Worm (Caenorhabditis elegans) whole organism, mixed stage, embryonic: ENCODE data around the gene clec-173.

Experiments used
- ces-1 ChIP-seq: fragments of 150-350 bp; optimal IDR thresholded peaks from 2 replicates; lab custom pipeline; 2014; ENCODE audit warnings: missing biosample characterization, missing genetic modification reagents, missing genetic modification characterization
- elt-3 ChIP-seq: fragments of 150-350 bp; optimal IDR thresholded peaks from 2 replicates; lab custom pipeline; 2014; ENCODE audit warnings: missing biosample characterization, missing genetic modification characterization
- lin-13 ChIP-seq: fragments of 150-350 bp; optimal IDR thresholded peaks from 2 replicates; lab custom pipeline; 2014; ENCODE audit warnings: missing biosample characterization, missing genetic modification characterization
- mab-5 ChIP-seq: fragments of 150-350 bp; optimal IDR thresholded peaks from 2 replicates; lab custom pipeline; 2014; ENCODE audit warnings: missing biosample characterization, missing genetic modification characterization
- mep-1 ChIP-seq: fragments of 150-350 bp; optimal IDR thresholded peaks from 2 replicates; lab custom pipeline; 2017; ENCODE audit warnings: missing biosample characterization, missing genetic modification reagents, missing genetic modification characterization, inconsistent platforms
- nhr-237 ChIP-seq: fragments of 150-350 bp; optimal IDR thresholded peaks from 2 replicates; lab custom pipeline; 2014; ENCODE audit warnings: missing biosample characterization, missing genetic modification characterization
- nhr-28 ChIP-seq: fragments of 150-350 bp; optimal IDR thresholded peaks from 2 replicates; lab custom pipeline; 2014; ENCODE audit warnings: missing biosample characterization, missing genetic modification characterization
- snpc-4 ChIP-seq: fragments of 150-350 bp; optimal IDR thresholded peaks from 2 replicates; lab custom pipeline; 2014; ENCODE audit warnings: missing biosample characterization, missing genetic modification characterization
- sptf-1 ChIP-seq: sonication (generic microtip); optimal IDR thresholded peaks from 2 replicates; lab custom pipeline; 2017; ENCODE audit warnings: mild to moderate bottlenecking, missing genetic modification characterization, moderate library complexity, missing compliant biosample characterization
- unc-39 ChIP-seq: fragments of 150-350 bp; optimal IDR thresholded peaks from 2 replicates; lab custom pipeline; 2014; ENCODE audit warnings: missing biosample characterization, missing genetic modification characterization
- unc-62 ChIP-seq: fragments of 150-350 bp; optimal IDR thresholded peaks from 2 replicates; lab custom pipeline; 2014; ENCODE audit warnings: missing biosample characterization, missing genetic modification reagents, missing genetic modification characterization
- ztf-11 ChIP-seq: fragments of 150-350 bp; optimal IDR thresholded peaks from 2 replicates; lab custom pipeline; 2014; ENCODE audit warnings: missing biosample characterization, missing genetic modification characterization

DNA sequence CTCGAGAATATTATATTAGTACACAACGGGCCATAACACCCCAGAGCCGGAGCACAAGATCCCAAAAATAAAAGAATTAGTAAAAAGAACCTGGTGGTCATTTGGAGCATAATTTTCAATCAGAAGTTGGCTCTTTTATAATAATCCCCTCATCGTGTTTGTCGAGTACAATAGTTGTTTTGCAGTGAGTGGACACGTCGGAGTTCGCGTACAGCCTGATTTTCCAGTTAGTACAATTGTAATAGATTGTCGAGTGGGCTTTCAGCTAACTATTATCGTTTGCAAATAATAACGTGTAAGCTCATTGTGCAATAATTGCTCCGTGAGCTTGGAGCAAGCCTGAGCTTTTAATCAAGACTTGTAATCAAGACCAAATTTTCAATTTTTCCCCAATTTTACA lies 40.0 kb upstream of the clec-173 start, which contains the start of gene W08E12.9:
- TF ChIP-seq unc-62 (no peak), nhr-237 (tag; lab: Kevin White, UChicago) (no peak), elt-3 (tag; lab: Kevin White, UChicago) (no peak), unc-39 (tag; lab: Kevin White, UChicago) (no peak), mep-1 (tag; lab: Kevin White, UChicago) (no peak), ces-1 (GFP tag; lab: Kevin White, UChicago) (no peak), nhr-28 (tag; lab: Kevin White, UChicago) (no peak), lin-13 (tag; lab: Kevin White, UChicago) (no peak), snpc-4 (tag; lab: Kevin White, UChicago) (no peak), mab-5 (tag; lab: Kevin White, UChicago) (no peak), sptf-1 (tag; lab: Kevin White, UChicago) (no peak), ztf-11 (tag; lab: Kevin White, UChicago) (no peak)
